Worm (Caenorhabditis elegans) whole organism, L1 larva: ENCODE measurements around the gene sdc-1.

Source experiments
- C04F5.9 ChIP-seq: sonication (generic microtip); optimal IDR thresholded peaks from 2 replicates; lab custom pipeline; 2016; ENCODE audit warnings: missing genetic modification characterization, missing compliant biosample characterization
- F16B12.6 ChIP-seq: fragments of 150-350 bp; optimal IDR thresholded peaks from 2 replicates; lab custom pipeline; 2014; ENCODE audit warnings: missing biosample characterization, missing genetic modification characterization
- aly-2 ChIP-seq: fragments of 150-350 bp; optimal IDR thresholded peaks from 2 replicates; lab custom pipeline; 2014; ENCODE audit warnings: missing biosample characterization, missing genetic modification characterization
- blmp-1 ChIP-seq: fragments of 150-350 bp; optimal IDR thresholded peaks from 2 replicates; lab custom pipeline; 2014; ENCODE audit warnings: missing biosample characterization, missing genetic modification characterization
- ceh-8 ChIP-seq: fragments of 200-800 bp; sonication (Bioruptor generic); optimal IDR thresholded peaks from 2 replicates; lab custom pipeline; 2018; ENCODE audit warnings: mild to moderate bottlenecking, missing genetic modification characterization, moderate library complexity, missing compliant biosample characterization
- ceh-82 ChIP-seq, 3 experiments: fragments of 150-350 bp in 1 of 3; sonication (generic microtip) in 2 of 3; optimal IDR thresholded peaks; 2 replicates each; lab custom pipeline; 2014 to 2017; ENCODE audit warnings: missing biosample characterization in 3 of 3, missing genetic modification characterization in 3 of 3
- ceh-90 ChIP-seq: sonication (generic microtip); optimal IDR thresholded peaks from 2 replicates; lab custom pipeline; 2016; ENCODE audit warnings: missing genetic modification characterization, missing compliant biosample characterization
- dsc-1 ChIP-seq: sonication (generic microtip); optimal IDR thresholded peaks from 2 replicates; lab custom pipeline; 2016; ENCODE audit warnings: mild to moderate bottlenecking, missing genetic modification characterization, missing compliant biosample characterization
- efl-1 ChIP-seq, 4 experiments: fragments of 150-350 bp; optimal IDR thresholded peaks in 3 of 4; peaks in 1 of 4; 1 replicate in 1 of 4; 2 replicates in 3 of 4; lab custom pipeline; 2014; ENCODE audit warnings: missing biosample characterization in 2 of 4, missing genetic modification characterization in 2 of 4, missing genetic modification reagents in 2 of 4
- efl-3 ChIP-seq: fragments of 200-800 bp; sonication (Bioruptor generic); optimal IDR thresholded peaks from 2 replicates; lab custom pipeline; 2018; ENCODE audit warnings: mild to moderate bottlenecking, missing genetic modification characterization, missing compliant biosample characterization
- egl-27 ChIP-seq, 2 experiments: fragments of 150-350 bp in 1 of 2; sonication (generic microtip); optimal IDR thresholded peaks; 3 replicates each; lab custom pipeline; 2017 to 2018; ENCODE audit warnings: missing biosample characterization in 2 of 2, missing genetic modification characterization in 2 of 2, missing genetic modification reagents in 2 of 2
- elt-3 ChIP-seq, 6 experiments: fragments of 150-350 bp in 1 of 6; sonication (generic microtip); optimal IDR thresholded peaks; 2 replicates each; lab custom pipeline; 2017 to 2018; ENCODE audit warnings: missing biosample characterization in 6 of 6, missing genetic modification characterization in 6 of 6, inconsistent platforms in 1 of 6
- ets-5 ChIP-seq: fragments of 200-800 bp; sonication (Bioruptor generic); IDR thresholded peaks from 2 replicates; pipeline ENCODE4 v1.3.6; 2022; ENCODE audit warnings: missing genetic modification characterization, missing compliant biosample characterization
- fkh-4 ChIP-seq: sonication (generic microtip); optimal IDR thresholded peaks from 2 replicates; lab custom pipeline; 2016; ENCODE audit warnings: missing compliant biosample characterization, missing genetic modification characterization, borderline replicate concordance
- grh-1 ChIP-seq: fragments of 200-800 bp; sonication (Bioruptor generic); IDR thresholded peaks from 2 replicates; pipeline ENCODE4 v1.3.6; 2022; ENCODE audit warnings: missing genetic modification reagents, missing genetic modification characterization, missing compliant biosample characterization
- hlh-4 ChIP-seq: sonication (generic microtip); optimal IDR thresholded peaks from 2 replicates; lab custom pipeline; 2016; ENCODE audit warnings: mild to moderate bottlenecking, missing genetic modification characterization, missing compliant biosample characterization
- irx-1 ChIP-seq: sonication (generic microtip); optimal IDR thresholded peaks from 2 replicates; lab custom pipeline; 2016; ENCODE audit warnings: missing genetic modification characterization, missing compliant biosample characterization
- lin-14 ChIP-seq: fragments of 200-800 bp; sonication (Bioruptor generic); optimal IDR thresholded peaks from 2 replicates; lab custom pipeline; 2018; ENCODE audit warnings: mild to moderate bottlenecking, missing genetic modification characterization, moderate library complexity, missing compliant biosample characterization
- lin-35 ChIP-seq, 2 experiments: fragments of 150-350 bp; optimal IDR thresholded peaks; 2 replicates each; lab custom pipeline; 2014; ENCODE audit warnings: missing biosample characterization in 2 of 2, missing genetic modification characterization in 2 of 2, missing genetic modification reagents in 2 of 2
- lin-39 ChIP-seq: fragments of 150-350 bp; optimal IDR thresholded peaks from 2 replicates; lab custom pipeline; 2014; ENCODE audit warnings: missing biosample characterization, missing genetic modification reagents, missing genetic modification characterization
- lir-3 ChIP-seq: sonication (generic microtip); optimal IDR thresholded peaks from 2 replicates; lab custom pipeline; 2016; ENCODE audit warnings: mild to moderate bottlenecking, missing genetic modification characterization, moderate library complexity, missing compliant biosample characterization; ENCODE audit not compliant: poor library complexity
- lsy-2 ChIP-seq, 2 experiments: fragments of 150-350 bp; optimal IDR thresholded peaks; 2 replicates each; lab custom pipeline; 2014; ENCODE audit warnings: missing biosample characterization in 2 of 2, missing genetic modification characterization in 2 of 2
- mep-1 ChIP-seq: fragments of 150-350 bp; optimal IDR thresholded peaks from 2 replicates; lab custom pipeline; 2014; ENCODE audit warnings: missing biosample characterization, missing genetic modification characterization
- nhr-19 ChIP-seq: fragments of 200-800 bp; sonication (Bioruptor generic); conservative IDR thresholded peaks from 2 replicates; pipeline ENCODE4 v1.3.6; 2022; ENCODE audit warnings: missing genetic modification characterization, missing compliant biosample characterization
- nhr-237 ChIP-seq: fragments of 150-350 bp; optimal IDR thresholded peaks from 2 replicates; lab custom pipeline; 2014; ENCODE audit warnings: missing biosample characterization, missing genetic modification characterization
- nhr-28 ChIP-seq: fragments of 150-350 bp; optimal IDR thresholded peaks from 2 replicates; lab custom pipeline; 2014; ENCODE audit warnings: missing biosample characterization, missing genetic modification characterization
- nhr-71 ChIP-seq: sonication (generic microtip); optimal IDR thresholded peaks from 2 replicates; lab custom pipeline; 2016; ENCODE audit warnings: mild to moderate bottlenecking, missing genetic modification characterization, moderate library complexity, missing compliant biosample characterization
- nhr-85 ChIP-seq: sonication (generic microtip); peaks from one replicate; lab custom pipeline; 2016; ENCODE audit warnings: missing genetic modification characterization, inconsistent platforms, missing compliant biosample characterization
- nhr-90 ChIP-seq: sonication (generic microtip); optimal IDR thresholded peaks from 2 replicates; lab custom pipeline; 2016; ENCODE audit warnings: mild to moderate bottlenecking, missing genetic modification characterization, missing compliant biosample characterization; ENCODE audit not compliant: poor library complexity
- pax-3 ChIP-seq: fragments of 200-800 bp; sonication (Bioruptor generic); optimal IDR thresholded peaks from 2 replicates; lab custom pipeline; 2018; ENCODE audit warnings: mild to moderate bottlenecking, missing genetic modification characterization, moderate library complexity, missing compliant biosample characterization
- pqm-1 ChIP-seq: sonication (generic microtip); optimal IDR thresholded peaks from 3 replicates; lab custom pipeline; 2017; ENCODE audit warnings: missing biosample characterization, missing genetic modification characterization
- snpc-4 ChIP-seq: fragments of 150-350 bp; optimal IDR thresholded peaks from 2 replicates; lab custom pipeline; 2014; ENCODE audit warnings: missing biosample characterization, missing genetic modification characterization
- snu-23 ChIP-seq: sonication (generic microtip); optimal IDR thresholded peaks from 2 replicates; lab custom pipeline; 2016; ENCODE audit warnings: missing genetic modification characterization, missing compliant biosample characterization
- tlp-1 ChIP-seq: fragments of 150-350 bp; optimal IDR thresholded peaks from 2 replicates; lab custom pipeline; 2014; ENCODE audit warnings: missing biosample characterization, missing genetic modification characterization
- unc-62 ChIP-seq: fragments of 150-350 bp; optimal IDR thresholded peaks from 2 replicates; lab custom pipeline; 2014; ENCODE audit warnings: missing biosample characterization, missing genetic modification reagents, missing genetic modification characterization
- unc-86 ChIP-seq: sonication (generic microtip); optimal IDR thresholded peaks from 2 replicates; lab custom pipeline; 2016; ENCODE audit warnings: missing genetic modification characterization, missing compliant biosample characterization
- xbp-1 ChIP-seq: sonication (generic microtip); optimal IDR thresholded peaks from 2 replicates; lab custom pipeline; 2016; ENCODE audit warnings: missing genetic modification characterization, missing compliant biosample characterization
- ztf-11 ChIP-seq, 2 experiments: sonication (generic microtip); optimal IDR thresholded peaks; 2 replicates each; lab custom pipeline; 2016 to 2017; ENCODE audit warnings: missing genetic modification characterization in 2 of 2, missing biosample characterization in 1 of 2, missing compliant biosample characterization in 1 of 2

Gene sdc-1

ce11 chrX:16263287-16263686, 12.3 kb upstream of the sdc-1 start (continued):
- no peak for TF ChIP-seq pax-3 (tag; lab: Kevin White, UChicago)
- TF ChIP-seq fkh-4 (tag; lab: Kevin White, UChicago), result no peak
- TF ChIP-seq lin-35 (GFP tag; optimal IDR thresholded peaks at IDR 0.05; lab: Kevin White, UChicago), result peak in 1 of 2 experiments; percentile 10
- TF ChIP-seq lin-39 (tag; lab: Kevin White, UChicago), result no peak
- 0 out of 2 replicates have a peak, but pooled peaks have one; percentile 15 for TF ChIP-seq nhr-19 (GFP tag; lab: Robert Waterston, UW)
- TF ChIP-seq egl-27 (tag; optimal IDR thresholded peaks at IDR 0.05; lab: Kevin White, UChicago), result no peak
- peak; percentile 89 for TF ChIP-seq nhr-85
- TF ChIP-seq blmp-1, result peak; percentile 80
- no peak for TF ChIP-seq nhr-28 (tag; lab: Kevin White, UChicago)
- no peak for TF ChIP-seq ceh-90 (tag; lab: Kevin White, UChicago)
- TF ChIP-seq elt-3 (tag; optimal IDR thresholded peaks at IDR 0.05; lab: Kevin White, UChicago), result peak in 4 of 6 experiments; percentile 25 to 80 (median 64)
- no peak for TF ChIP-seq unc-62 (GFP tag; lab: Kevin White, UChicago)
- TF ChIP-seq mep-1, result peak; percentile 61
- TF ChIP-seq ceh-8 (GFP tag; lab: Kevin White, UChicago), result no peak
- no peak for TF ChIP-seq aly-2 (tag; lab: Kevin White, UChicago)
- TF ChIP-seq snpc-4 (tag; lab: Kevin White, UChicago), result no peak
- no peak for TF ChIP-seq irx-1 (tag; lab: Kevin White, UChicago)
- no peak for TF ChIP-seq ztf-11 (tag; optimal IDR thresholded peaks at IDR 0.05; lab: Kevin White, UChicago)

- TF ChIP-seq ets-5 (GFP tag; lab: Robert Waterston, UW) (no peak), efl-3 (GFP tag; lab: Kevin White, UChicago) (peak; percentile 48), blmp-1 (peak; percentile 66), elt-3 (tag; optimal IDR thresholded peaks at IDR 0.05; lab: Kevin White, UChicago) (peak in 2 of 6 experiments; percentile 14 to 51), nhr-90 (peak; percentile 18), grh-1 (GFP tag; lab: Robert Waterston, UW) (0 out of 2 replicates have a peak, but pooled peaks have one; percentile 22), nhr-71 (tag; lab: Kevin White, UChicago) (peak; percentile 18), lin-14 (GFP tag; lab: Kevin White, UChicago) (peak; percentile 68), hlh-4 (tag; lab: Kevin White, UChicago) (no peak), unc-86 (tag; lab: Kevin White, UChicago) (no peak), nhr-85 (peak; percentile 94), lin-39 (tag; lab: Kevin White, UChicago) (peak; percentile 12), xbp-1 (no peak), pqm-1 (tag; lab: Kevin White, UChicago) (no peak), snu-23 (GFP tag; lab: Kevin White, UChicago) (peak; percentile 40)
Measured at ce11 chrX:16265636-16266384, 9.8 kb upstream of the sdc-1 start, which contains the start of gene mua-6. mua-6 (minus strand) TSS chrX:16265686.

- TF ChIP-seq ceh-8 (GFP tag; lab: Kevin White, UChicago) (no peak), fkh-4 (tag; lab: Kevin White, UChicago) (no peak), ets-5 (GFP tag; lab: Robert Waterston, UW) (no peak), ceh-82 (tag; optimal IDR thresholded peaks at IDR 0.05; lab: Kevin White, UChicago) (no peak), lin-35 (GFP tag; optimal IDR thresholded peaks at IDR 0.05; lab: Kevin White, UChicago) (no peak), nhr-71 (tag; lab: Kevin White, UChicago) (no peak), efl-1 (optimal IDR thresholded peaks at IDR 0.05; lab: Kevin White, UChicago) (no peak), efl-1 (GFP tag; optimal IDR thresholded peaks at IDR 0.05 in 1 of 2; lab: Kevin White, UChicago) (no peak), lir-3 (tag; lab: Kevin White, UChicago) (no peak), snu-23 (GFP tag; lab: Kevin White, UChicago) (no peak), nhr-237 (tag; lab: Kevin White, UChicago) (no peak), nhr-19 (GFP tag; lab: Robert Waterston, UW) (no peak), grh-1 (GFP tag; lab: Robert Waterston, UW) (no peak), F16B12.6 (tag; lab: Kevin White, UChicago) (no peak), irx-1 (tag; lab: Kevin White, UChicago) (no peak), tlp-1 (tag; lab: Kevin White, UChicago) (no peak), lsy-2 (tag; optimal IDR thresholded peaks at IDR 0.05; lab: Kevin White, UChicago) (no peak), C04F5.9 (tag; lab: Kevin White, UChicago) (no peak), dsc-1 (tag; lab: Kevin White, UChicago) (no peak)
Measured at ce11 chrX:16269969-16270368, 5.6 kb upstream of the sdc-1 start, which contains the start of gene ifa-3. ifa-3 (minus strand) TSS chrX:16270069.
